Worm (Caenorhabditis elegans): Measurements from ENCODE around the gene srh-135.

- no peak for TF ChIP-seq ceh-83 (GFP tag; optimal IDR thresholded peaks at IDR 0.05)
- no peak for TF ChIP-seq nhr-12 (tag; optimal IDR thresholded peaks at IDR 0.05)
- no peak for TF ChIP-seq nhr-28 (tag; optimal IDR thresholded peaks at IDR 0.05)
- TF ChIP-seq pha-4 (tag; optimal IDR thresholded peaks at IDR 0.05) = no peak
- TF ChIP-seq elt-3 (tag; optimal IDR thresholded peaks at IDR 0.05) = no peak
- TF ChIP-seq lin-13 (tag; optimal IDR thresholded peaks at IDR 0.05) = no peak
- no peak for TF ChIP-seq snpc-4 (tag; optimal IDR thresholded peaks at IDR 0.05)
- no peak for TF ChIP-seq ztf-11 (tag; optimal IDR thresholded peaks at IDR 0.05)
These were observed 24.0 kb upstream of the srh-135 start, which contains the start of gene F54B3.1 for ce11 chrII:10250966-10251365.
